Worm (Caenorhabditis elegans) whole organism, L4 larva: Measurements from ENCODE around the gene K02E11.4.

Source experiments
- F37D6.2 ChIP-seq: sonication (generic microtip); optimal IDR thresholded peaks from 2 replicates; lab custom pipeline; 2016; ENCODE audit warnings: mild to moderate bottlenecking, missing genetic modification characterization, missing compliant biosample characterization
- F49E8.2 ChIP-seq: sonication (generic microtip); optimal IDR thresholded peaks from 2 replicates; lab custom pipeline; 2016; ENCODE audit warnings: missing compliant biosample characterization, mild to moderate bottlenecking, missing genetic modification characterization, borderline replicate concordance
- Y5F2A.4 ChIP-seq: fragments of 200-800 bp; sonication (Bioruptor generic); optimal IDR thresholded peaks from 2 replicates; lab custom pipeline; 2018; ENCODE audit warnings: mild to moderate bottlenecking, missing genetic modification characterization, missing compliant biosample characterization
- aha-1 ChIP-seq: fragments of 150-350 bp; peaks from one replicate; lab custom pipeline; 2014; ENCODE audit warnings: missing biosample characterization, missing genetic modification characterization
- attf-4 ChIP-seq: sonication (generic microtip); optimal IDR thresholded peaks from 3 replicates; lab custom pipeline; 2017; ENCODE audit warnings: missing biosample characterization, missing genetic modification characterization
- ceh-28 ChIP-seq: fragments of 150-350 bp; optimal IDR thresholded peaks from 2 replicates; lab custom pipeline; 2014; ENCODE audit warnings: missing biosample characterization, missing genetic modification reagents, missing genetic modification characterization
- ceh-62 ChIP-seq: sonication (generic microtip); optimal IDR thresholded peaks from 2 replicates; lab custom pipeline; 2017; ENCODE audit warnings: missing biosample characterization, missing genetic modification characterization
- cey-2 ChIP-seq: sonication (generic microtip); optimal IDR thresholded peaks from 3 replicates; lab custom pipeline; 2017; ENCODE audit warnings: missing genetic modification characterization, mild to moderate bottlenecking, missing compliant biosample characterization, antibody characterized with exemption, borderline replicate concordance; ENCODE audit not compliant: insufficient read depth
- daf-12 ChIP-seq: fragments of 150-350 bp; optimal IDR thresholded peaks from 2 replicates; lab custom pipeline; 2014; ENCODE audit warnings: missing biosample characterization, missing genetic modification reagents, missing genetic modification characterization
- daf-16 ChIP-seq, 3 experiments: sonication (generic microtip); optimal IDR thresholded peaks; 2 replicates each; lab custom pipeline; 2016 to 2017; ENCODE audit warnings: missing genetic modification characterization in 3 of 3, missing genetic modification reagents in 3 of 3, mild to moderate bottlenecking in 2 of 3, missing compliant biosample characterization in 2 of 3, missing biosample characterization in 1 of 3, moderate library complexity in 1 of 3
- daf-8 ChIP-seq: fragments of 200-800 bp; sonication (Bioruptor generic); IDR thresholded peaks from 2 replicates; pipeline ENCODE4 v1.3.6; 2022; ENCODE audit warnings: missing genetic modification characterization, missing compliant biosample characterization
- dmd-8 ChIP-seq: fragments of 200-800 bp; sonication (Bioruptor generic); IDR thresholded peaks from 2 replicates; pipeline ENCODE4 v1.3.6; 2022; ENCODE audit warnings: missing genetic modification characterization, missing compliant biosample characterization
- dpl-1 ChIP-seq: fragments of 150-350 bp; optimal IDR thresholded peaks from 2 replicates; lab custom pipeline; 2014; ENCODE audit warnings: missing biosample characterization, missing genetic modification reagents, missing genetic modification characterization
- dve-1 ChIP-seq: sonication (generic microtip); optimal IDR thresholded peaks from 2 replicates; lab custom pipeline; 2017; ENCODE audit warnings: antibody characterized with exemption, mild to moderate bottlenecking, missing genetic modification characterization, missing compliant biosample characterization; ENCODE audit not compliant: insufficient read depth
- egl-27 ChIP-seq: sonication (generic microtip); optimal IDR thresholded peaks from 3 replicates; lab custom pipeline; 2017; ENCODE audit warnings: missing biosample characterization, missing genetic modification reagents, missing genetic modification characterization
- fkh-10 ChIP-seq: fragments of 150-350 bp; optimal IDR thresholded peaks from 2 replicates; lab custom pipeline; 2014; ENCODE audit warnings: missing biosample characterization, missing genetic modification reagents, missing genetic modification characterization
- hlh-11 ChIP-seq: fragments of 200-800 bp; sonication (Bioruptor generic); optimal IDR thresholded peaks from 2 replicates; lab custom pipeline; 2018; ENCODE audit warnings: mild to moderate bottlenecking, missing genetic modification characterization, missing compliant biosample characterization
- hmg-1.1 ChIP-seq: fragments of 200-800 bp; sonication (Bioruptor generic); IDR thresholded peaks from 2 replicates; pipeline ENCODE4 v1.3.6; 2022; ENCODE audit warnings: missing genetic modification reagents, missing genetic modification characterization, missing compliant biosample characterization
- jun-1 ChIP-seq: fragments of 150-350 bp; optimal IDR thresholded peaks from 2 replicates; lab custom pipeline; 2014; ENCODE audit warnings: missing biosample characterization, missing genetic modification reagents, missing genetic modification characterization
- lin-39 ChIP-seq: fragments of 150-350 bp; optimal IDR thresholded peaks from 2 replicates; lab custom pipeline; 2014; ENCODE audit warnings: missing biosample characterization, missing genetic modification reagents, missing genetic modification characterization
- madf-5 ChIP-seq, 2 experiments: fragments of 200-800 bp; sonication (Bioruptor generic); IDR thresholded peaks; 2 replicates each; pipeline ENCODE4 v1.3.6; 2022; ENCODE audit warnings: missing compliant biosample characterization in 2 of 2, missing genetic modification characterization in 2 of 2
- mdl-1 ChIP-seq, 2 experiments: fragments of 150-350 bp in 1 of 2; sonication (generic microtip) in 1 of 2; optimal IDR thresholded peaks; 2 replicates each; lab custom pipeline; 2014 to 2017; ENCODE audit warnings: missing biosample characterization in 2 of 2, missing genetic modification characterization in 2 of 2
- mdt-29 ChIP-seq: fragments of 200-800 bp; sonication (Bioruptor generic); IDR thresholded peaks from 2 replicates; pipeline ENCODE4 v1.3.6; 2022; ENCODE audit warnings: missing genetic modification reagents, missing genetic modification characterization, missing compliant biosample characterization
- nhr-102 ChIP-seq: sonication (generic microtip); optimal IDR thresholded peaks from 2 replicates; lab custom pipeline; 2016; ENCODE audit warnings: mild to moderate bottlenecking, missing genetic modification characterization, moderate library complexity, missing compliant biosample characterization
- nhr-11 ChIP-seq: fragments of 150-350 bp; optimal IDR thresholded peaks from 2 replicates; lab custom pipeline; 2014; ENCODE audit warnings: missing biosample characterization, missing genetic modification characterization
- nhr-111 ChIP-seq: fragments of 200-800 bp; sonication (Bioruptor generic); optimal IDR thresholded peaks from 2 replicates; lab custom pipeline; 2018; ENCODE audit warnings: mild to moderate bottlenecking, missing genetic modification characterization, missing compliant biosample characterization
- nhr-25 ChIP-seq: sonication (generic microtip); optimal IDR thresholded peaks from 2 replicates; lab custom pipeline; 2017; ENCODE audit warnings: missing genetic modification characterization, mild to moderate bottlenecking, missing compliant biosample characterization, antibody characterized with exemption, moderate library complexity, borderline replicate concordance; ENCODE audit not compliant: insufficient read depth
- nhr-28 ChIP-seq: fragments of 150-350 bp; optimal IDR thresholded peaks from 2 replicates; lab custom pipeline; 2014; ENCODE audit warnings: missing biosample characterization, missing genetic modification characterization
- nhr-42 ChIP-seq: fragments of 200-800 bp; sonication (Bioruptor generic); IDR thresholded peaks from 2 replicates; pipeline ENCODE4 v1.3.6; 2022; ENCODE audit warnings: missing genetic modification characterization, missing compliant biosample characterization
- nhr-48 ChIP-seq: sonication (generic microtip); optimal IDR thresholded peaks from 2 replicates; lab custom pipeline; 2016; ENCODE audit warnings: mild to moderate bottlenecking, missing genetic modification characterization, missing compliant biosample characterization
- nhr-6 ChIP-seq: fragments of 150-350 bp; optimal IDR thresholded peaks from 2 replicates; lab custom pipeline; 2014; ENCODE audit warnings: missing biosample characterization, missing genetic modification characterization
- nhr-76 ChIP-seq: fragments of 150-350 bp; optimal IDR thresholded peaks from 2 replicates; lab custom pipeline; 2014; ENCODE audit warnings: missing biosample characterization, missing genetic modification characterization
- php-3 ChIP-seq: fragments of 200-800 bp; sonication (Bioruptor generic); IDR thresholded peaks from 2 replicates; pipeline ENCODE4 v1.3.6; 2022; ENCODE audit warnings: missing genetic modification reagents, missing genetic modification characterization, missing compliant biosample characterization
- pqm-1 ChIP-seq: sonication (generic microtip); optimal IDR thresholded peaks from 2 replicates; lab custom pipeline; 2017; ENCODE audit warnings: missing biosample characterization, missing genetic modification characterization
- saeg-2 ChIP-seq: fragments of 200-800 bp; sonication (Bioruptor generic); IDR thresholded peaks from 2 replicates; pipeline ENCODE4 v1.3.6; 2022; ENCODE audit warnings: missing genetic modification reagents, missing genetic modification characterization, missing compliant biosample characterization
- sdz-12 ChIP-seq: fragments of 200-800 bp; sonication (Bioruptor generic); optimal IDR thresholded peaks from 2 replicates; lab custom pipeline; 2018; ENCODE audit warnings: mild to moderate bottlenecking, missing genetic modification characterization, missing compliant biosample characterization
- set-16 ChIP-seq: fragments of 200-800 bp; sonication (Bioruptor generic); IDR thresholded peaks from 2 replicates; pipeline ENCODE4 v1.3.6; 2022; ENCODE audit warnings: missing genetic modification reagents, missing genetic modification characterization, missing compliant biosample characterization
- skn-1 ChIP-seq: fragments of 150-350 bp; optimal IDR thresholded peaks from 2 replicates; lab custom pipeline; 2014; ENCODE audit warnings: missing biosample characterization, missing genetic modification characterization
- snpc-1.2 ChIP-seq: fragments of 200-800 bp; sonication (Bioruptor generic); IDR thresholded peaks from 2 replicates; pipeline ENCODE4 v1.3.6; 2022; ENCODE audit warnings: missing genetic modification reagents, missing genetic modification characterization, missing compliant biosample characterization
- snpc-4 ChIP-seq: fragments of 150-350 bp; optimal IDR thresholded peaks from 2 replicates; lab custom pipeline; 2014; ENCODE audit warnings: missing biosample characterization, missing genetic modification characterization
- spr-3 ChIP-seq: fragments of 200-800 bp; sonication (Bioruptor generic); optimal IDR thresholded peaks from 2 replicates; lab custom pipeline; 2018; ENCODE audit warnings: mild to moderate bottlenecking, missing genetic modification characterization, missing compliant biosample characterization
- tag-97 ChIP-seq: fragments of 200-800 bp; sonication (Bioruptor generic); IDR thresholded peaks from 2 replicates; pipeline ENCODE4 v1.3.6; 2022; ENCODE audit warnings: missing genetic modification characterization, missing compliant biosample characterization
- tra-1 ChIP-seq: fragments of 200-800 bp; sonication (Bioruptor generic); IDR thresholded peaks from 2 replicates; pipeline ENCODE4 v1.3.6; 2022; ENCODE audit warnings: missing genetic modification reagents, missing genetic modification characterization, missing compliant biosample characterization
- unc-130 ChIP-seq: sonication (generic microtip); optimal IDR thresholded peaks from 2 replicates; lab custom pipeline; 2016; ENCODE audit warnings: missing genetic modification reagents, missing genetic modification characterization, missing compliant biosample characterization
- zag-1 ChIP-seq: fragments of 150-350 bp; optimal IDR thresholded peaks from 2 replicates; lab custom pipeline; 2014; ENCODE audit warnings: missing biosample characterization, missing genetic modification characterization
- zfp-2 ChIP-seq: sonication (generic microtip); optimal IDR thresholded peaks from 2 replicates; lab custom pipeline; 2016; ENCODE audit warnings: mild to moderate bottlenecking, missing genetic modification characterization, missing compliant biosample characterization
- zfp-3 ChIP-seq: fragments of 200-800 bp; sonication (Bioruptor generic); conservative IDR thresholded peaks from 2 replicates; pipeline ENCODE4 v1.3.6; 2022; ENCODE audit warnings: missing genetic modification reagents, missing genetic modification characterization, missing compliant biosample characterization
- ztf-11 ChIP-seq: fragments of 150-350 bp; optimal IDR thresholded peaks from 2 replicates; lab custom pipeline; 2014; ENCODE audit warnings: missing biosample characterization, missing genetic modification characterization

The K02E11.4 gene

ce11 chrV:14200086-14200485 is 47.8 kb downstream of the K02E11.4 start (continued):
- peak; percentile 63; the same call in 1 of the 2 replicates for TF ChIP-seq saeg-2 (GFP tag; lab: Robert Waterston, UW)
- peak; percentile 93 for TF ChIP-seq hmg-1.1 (GFP tag; lab: Robert Waterston, UW)
- TF ChIP-seq zag-1 (tag; lab: Kevin White, UChicago) = no peak
- peak; percentile 61 for TF ChIP-seq set-16
- TF ChIP-seq unc-130 = no peak
- no peak for TF ChIP-seq ztf-11
- TF ChIP-seq pqm-1 (tag; lab: Kevin White, UChicago) = peak; percentile 63
- peak; percentile 43 for TF ChIP-seq ceh-28 (tag; lab: Kevin White, UChicago)
- no peak for TF ChIP-seq F49E8.2 (tag; lab: Kevin White, UChicago)
- peak; percentile 79 for TF ChIP-seq nhr-102 (tag; lab: Kevin White, UChicago)
- TF ChIP-seq fkh-10 (GFP tag; lab: Kevin White, UChicago) = no peak
- peak; percentile 87 for TF ChIP-seq mdt-29 (GFP tag; lab: Robert Waterston, UW)
- TF ChIP-seq nhr-6 (tag; lab: Kevin White, UChicago) = peak; percentile 98
- TF ChIP-seq daf-16 (GFP tag; optimal IDR thresholded peaks at IDR 0.05; lab: Kevin White, UChicago) = peak; percentile 12 to 76
- peak; percentile 86 for TF ChIP-seq daf-16 (tag; optimal IDR thresholded peaks at IDR 0.05; lab: Kevin White, UChicago)
- TF ChIP-seq daf-12 (tag; lab: Kevin White, UChicago) = no peak
- TF ChIP-seq nhr-11 (tag; lab: Kevin White, UChicago) = peak; percentile 98
- no peak for TF ChIP-seq nhr-111 (GFP tag; lab: Kevin White, UChicago)
- TF ChIP-seq cey-2 (tag; lab: Kevin White, UChicago) = peak; percentile 11
- peak; percentile 65 for TF ChIP-seq dpl-1
- peak; percentile 45 for TF ChIP-seq snpc-4 (tag; lab: Kevin White, UChicago)
- peak; percentile 83 for TF ChIP-seq nhr-42 (GFP tag; lab: Robert Waterston, UW)
- peak; percentile 87 for TF ChIP-seq zfp-3
- TF ChIP-seq jun-1 (tag; lab: Kevin White, UChicago) = peak; percentile 81

- TF ChIP-seq nhr-76 (tag; lab: Kevin White, UChicago) = no peak
- no peak for TF ChIP-seq egl-27 (tag; lab: Kevin White, UChicago)
- TF ChIP-seq dve-1 (tag; lab: Kevin White, UChicago) = peak; percentile 23
- no peak for TF ChIP-seq ceh-62 (tag; lab: Kevin White, UChicago)
- TF ChIP-seq lin-39 = no peak
- no peak for TF ChIP-seq spr-3 (GFP tag; lab: Kevin White, UChicago)
- no peak for TF ChIP-seq zfp-2 (tag; lab: Kevin White, UChicago)
- TF ChIP-seq F37D6.2 = no peak
- TF ChIP-seq pqm-1 (tag; lab: Kevin White, UChicago) = no peak
- peak; percentile 57 for TF ChIP-seq aha-1 (tag; lab: Kevin White, UChicago)
- TF ChIP-seq F49E8.2 (tag; lab: Kevin White, UChicago) = no peak
- TF ChIP-seq nhr-102 (tag; lab: Kevin White, UChicago) = peak; percentile 26
- no peak for TF ChIP-seq nhr-42 (GFP tag; lab: Robert Waterston, UW)
- no peak for TF ChIP-seq skn-1 (tag; lab: Kevin White, UChicago)
- no peak for TF ChIP-seq Y5F2A.4
- TF ChIP-seq hlh-11 (tag; lab: Kevin White, UChicago) = peak; percentile 54
- no peak for TF ChIP-seq php-3 (GFP tag; lab: Robert Waterston, UW)
- TF ChIP-seq jun-1 (tag; lab: Kevin White, UChicago) = no peak
- TF ChIP-seq snpc-1.2 (GFP tag; lab: Robert Waterston, UW) = no peak
- TF ChIP-seq daf-12 (tag; lab: Kevin White, UChicago) = no peak
- no peak for TF ChIP-seq nhr-111 (GFP tag; lab: Kevin White, UChicago)
- TF ChIP-seq nhr-25 (tag; lab: Kevin White, UChicago) = no peak
- TF ChIP-seq set-16 = no peak
- TF ChIP-seq hmg-1.1 (GFP tag; lab: Robert Waterston, UW) = no peak
- no peak for TF ChIP-seq nhr-48 (tag; lab: Kevin White, UChicago)
- peak; percentile 37; the same call in 1 of the 2 replicates for TF ChIP-seq tra-1 (GFP tag; lab: Robert Waterston, UW)
- TF ChIP-seq attf-4 (tag; lab: Kevin White, UChicago) = no peak
- TF ChIP-seq mdl-1 (tag; optimal IDR thresholded peaks at IDR 0.05; lab: Kevin White, UChicago) = peak in 1 of 2 experiments; percentile 59
- no peak for TF ChIP-seq daf-8 (GFP tag; lab: Robert Waterston, UW)
- no peak for TF ChIP-seq dmd-8
- 0 out of 4 replicates have a peak, but pooled peaks of 1 of the 2 experiments have one; percentile 33 for TF ChIP-seq madf-5 (GFP tag; IDR thresholded peaks at IDR 0.05; lab: Robert Waterston, UW)
- TF ChIP-seq tag-97 (GFP tag; lab: Robert Waterston, UW) = no peak
- TF ChIP-seq nhr-28 (tag; lab: Kevin White, UChicago) = peak; percentile 49
- TF ChIP-seq sdz-12 (GFP tag; lab: Kevin White, UChicago) = no peak
- no peak for TF ChIP-seq mdt-29 (GFP tag; lab: Robert Waterston, UW)
Measured at ce11 chrV:14197651-14198050, 50.3 kb downstream of the K02E11.4 start.
